Fruit fly (Drosophila melanogaster): Measurements from ENCODE around the gene mkg-p.

Gene mkg-p

DNA sequence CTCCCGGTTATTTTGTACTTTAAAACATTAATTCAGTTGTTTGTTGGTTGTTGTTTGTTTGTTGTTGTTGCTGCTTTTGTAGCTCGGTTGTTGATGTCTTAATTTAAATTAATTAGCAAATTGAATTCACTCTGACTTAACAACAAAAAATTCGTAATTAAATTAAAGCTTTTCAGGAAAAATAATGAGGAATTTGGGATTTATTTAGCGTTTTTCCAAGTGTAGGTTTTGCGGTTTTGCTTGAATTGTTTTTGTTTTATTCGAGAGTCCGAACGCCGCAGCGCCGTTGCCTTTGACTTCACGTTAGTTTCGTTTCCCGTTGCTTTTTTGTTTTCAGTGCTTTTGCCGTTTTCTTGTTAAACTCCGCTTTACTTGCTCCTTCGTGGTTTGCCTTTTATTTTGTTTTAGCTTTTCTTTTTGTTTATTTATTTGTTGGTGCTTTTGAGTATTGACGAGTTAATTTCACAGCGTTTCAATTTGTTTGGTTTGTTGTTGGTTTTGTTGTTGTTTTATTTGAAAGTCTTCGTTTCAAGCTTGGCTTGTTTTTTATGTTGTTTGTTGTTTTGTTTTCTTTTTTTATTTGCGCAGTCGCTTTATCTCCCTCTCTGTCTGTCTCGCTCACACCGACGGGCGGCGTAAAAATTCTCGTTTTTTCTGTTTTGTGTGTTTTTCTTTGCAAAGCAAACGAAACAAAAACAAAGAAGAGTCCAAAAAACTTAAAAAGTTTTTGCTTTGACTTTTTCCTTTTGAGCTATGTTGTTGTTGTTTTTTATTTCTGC is 35.9 kb upstream of the mkg-p start (continued):
- no peak for TF ChIP-seq corto (GFP tag; optimal IDR thresholded peaks at IDR 0.05)
- TF ChIP-seq Side (GFP tag; optimal IDR thresholded peaks at IDR 0.05) = peak; percentile 23
- TF ChIP-seq CG8765 (GFP tag; IDR thresholded peaks at IDR 0.05) = no peak
- no peak for TF ChIP-seq CG10274 (GFP tag; optimal IDR thresholded peaks at IDR 0.05)
- TF ChIP-seq CG4730 (GFP tag; IDR thresholded peaks at IDR 0.05) = no peak
- no peak; the same call in 1 of the 2 replicates for TF ChIP-seq CG31224 (GFP tag; IDR thresholded peaks at IDR 0.05)
- peak; percentile 28 for TF ChIP-seq CG4424 (GFP tag; optimal IDR thresholded peaks at IDR 0.05)
- no peak for TF ChIP-seq CG11085 (GFP tag; IDR thresholded peaks at IDR 0.05)
- peak; percentile 11 for TF ChIP-seq Dip3 (GFP tag; optimal IDR thresholded peaks at IDR 0.05)
- peak; percentile 40 to 97 for TF ChIP-seq bsh (GFP tag; optimal IDR thresholded peaks at IDR 0.05)
- TF ChIP-seq Meics (GFP tag; optimal IDR thresholded peaks at IDR 0.05) = peak; percentile 63
- no peak; the same call in 1 of the 2 replicates for TF ChIP-seq Rfx (GFP tag; IDR thresholded peaks at IDR 0.05)
- TF ChIP-seq sd (tag; optimal IDR thresholded peaks at IDR 0.05) = no peak
- TF ChIP-seq CG12219 (GFP tag; optimal IDR thresholded peaks at IDR 0.05) = no peak
- no peak for TF ChIP-seq Blimp-1 (GFP tag; optimal IDR thresholded peaks at IDR 0.05)
- TF ChIP-seq Vsx1 (GFP tag; optimal IDR thresholded peaks at IDR 0.05) = peak; percentile 4
- no peak for TF ChIP-seq mirr (GFP tag; optimal IDR thresholded peaks at IDR 0.05)
- no peak for TF ChIP-seq BEAF-32 (GFP tag; optimal IDR thresholded peaks at IDR 0.05)
- no peak for TF ChIP-seq Dek (tag; optimal IDR thresholded peaks at IDR 0.05)
- TF ChIP-seq CG14710 (tag; optimal IDR thresholded peaks at IDR 0.05) = peak; percentile 1
- peak; percentile 54 for TF ChIP-seq ind (GFP tag; optimal IDR thresholded peaks at IDR 0.05)
- TF ChIP-seq lola (GFP tag; optimal IDR thresholded peaks at IDR 0.05) = no peak
- no peak for TF ChIP-seq CG31365 (tag; optimal IDR thresholded peaks at IDR 0.05)
- no peak for TF ChIP-seq CG4707 (GFP tag; optimal IDR thresholded peaks at IDR 0.05)
- no peak for TF ChIP-seq CG7357 (GFP tag; IDR thresholded peaks at IDR 0.05)
- TF ChIP-seq CG13894 (tag; optimal IDR thresholded peaks at IDR 0.05) = no peak
- TF ChIP-seq CG34376 (GFP tag; optimal IDR thresholded peaks at IDR 0.05) = no peak
- TF ChIP-seq Ravus (GFP tag; IDR thresholded peaks at IDR 0.05) = no peak
- TF ChIP-seq CG13287 (GFP tag; IDR thresholded peaks at IDR 0.05; ENCODE audit: partially characterized antibody) = no peak
- no peak for TF ChIP-seq prd (optimal IDR thresholded peaks at IDR 0.05)
- no peak for TF ChIP-seq prd (GFP tag; IDR thresholded peaks at IDR 0.05)
- TF ChIP-seq Bdp1 (GFP tag; optimal IDR thresholded peaks at IDR 0.05) = no peak
- peak; percentile 42 for TF ChIP-seq az2 (GFP tag; optimal IDR thresholded peaks at IDR 0.05)
- no peak for TF ChIP-seq Sox102F (GFP tag; optimal IDR thresholded peaks at IDR 0.05)
- peak; percentile 22 for TF ChIP-seq emc (GFP tag; optimal IDR thresholded peaks at IDR 0.05)
- peak; percentile 12 to 63 for TF ChIP-seq Hr51 (GFP tag; optimal IDR thresholded peaks at IDR 0.05)
- peak; percentile 32 for TF ChIP-seq CG17568 (GFP tag; optimal IDR thresholded peaks at IDR 0.05)
- TF ChIP-seq Trl (optimal IDR thresholded peaks at IDR 0.05) = no peak
- TF ChIP-seq Trl (GFP tag; optimal IDR thresholded peaks at IDR 0.05) = peak; percentile 28
- TF ChIP-seq klu (GFP tag; IDR thresholded peaks at IDR 0.05) = no peak
- no peak for TF ChIP-seq TFAM (GFP tag; optimal IDR thresholded peaks at IDR 0.05)
- TF ChIP-seq btn (GFP tag; optimal IDR thresholded peaks at IDR 0.05) = no peak
- TF ChIP-seq sna (GFP tag; IDR thresholded peaks at IDR 0.05; ENCODE audit: partially characterized antibody) = no peak
- peak; percentile 17 for TF ChIP-seq Fer1 (GFP tag; optimal IDR thresholded peaks at IDR 0.05)
- no peak for TF ChIP-seq CG32772 (GFP tag; IDR thresholded peaks at IDR 0.05)
- no peak for TF ChIP-seq CG4617 (GFP tag; optimal IDR thresholded peaks at IDR 0.05; ENCODE audit: borderline replicate concordance)
- no peak for TF ChIP-seq gt (GFP tag; IDR thresholded peaks at IDR 0.05)
- TF ChIP-seq D19B (GFP tag; optimal IDR thresholded peaks at IDR 0.05) = no peak
- no peak for TF ChIP-seq CG10654 (GFP tag; optimal IDR thresholded peaks at IDR 0.05)

All from whole organism, embryonic.